Worm (Caenorhabditis elegans) whole organism, L1 larva: Measurements from ENCODE around the gene sre-33.

ENCODE experiments used
- aha-1 ChIP-seq: fragments of 150-350 bp; optimal IDR thresholded peaks from 2 replicates; lab custom pipeline; 2014; ENCODE audit warnings: missing biosample characterization, missing genetic modification characterization
- hlh-4 ChIP-seq: sonication (generic microtip); optimal IDR thresholded peaks from 2 replicates; lab custom pipeline; 2016; ENCODE audit warnings: mild to moderate bottlenecking, missing genetic modification characterization, missing compliant biosample characterization
- nhr-11 ChIP-seq: fragments of 150-350 bp; optimal IDR thresholded peaks from 2 replicates; lab custom pipeline; 2014; ENCODE audit warnings: missing biosample characterization, missing genetic modification characterization

DNA sequence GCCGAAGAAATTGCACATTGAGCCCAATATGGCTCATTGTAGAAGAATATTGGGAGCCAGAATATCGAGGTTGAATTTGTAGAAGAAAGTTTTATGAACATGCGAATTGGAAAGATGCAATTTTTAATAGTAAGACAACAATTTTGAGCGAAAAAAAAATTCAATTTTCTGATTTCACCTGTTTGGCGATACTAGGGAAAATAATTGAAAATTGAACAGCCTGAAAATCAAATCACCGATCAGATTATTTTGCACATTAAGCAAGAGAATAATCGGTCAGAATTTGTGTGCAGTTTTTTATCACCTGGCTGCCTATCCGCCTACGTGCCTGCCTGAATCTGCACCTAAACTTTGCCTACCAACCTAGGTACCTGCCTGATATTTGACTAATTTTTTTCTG, 32.6 kb upstream of the sre-33 start, which contains the start of gene sre-26:
- TF ChIP-seq nhr-11 (tag; lab: Kevin White, UChicago): no peak
- TF ChIP-seq aha-1 (tag; lab: Kevin White, UChicago): no peak
- TF ChIP-seq hlh-4 (tag; lab: Kevin White, UChicago): no peak
